Worm (Caenorhabditis elegans): ENCODE results near the gene nspg-10.

nspg-10 gene

ce11 chrIV:4567343-4567742 is 38.2 kb upstream of the nspg-10 start, which contains the start of gene F28E10.4:
Gene F28E10.4 (minus strand): TSS chrIV:4567443.
- TF ChIP-seq zag-1 (tag; optimal IDR thresholded peaks at IDR 0.05) (no peak), egl-27 (tag; optimal IDR thresholded peaks at IDR 0.05) (no peak), aly-2 (tag; optimal IDR thresholded peaks at IDR 0.05) (no peak), egl-5 (tag; optimal IDR thresholded peaks at IDR 0.05) (no peak), mdl-1 (tag; optimal IDR thresholded peaks at IDR 0.05) (no peak), R02D3.7 (tag; optimal IDR thresholded peaks at IDR 0.05) (no peak), ztf-11 (tag; optimal IDR thresholded peaks at IDR 0.05) (no peak), nhr-23 (tag; optimal IDR thresholded peaks at IDR 0.05) (no peak), elt-2 (tag; optimal IDR thresholded peaks at IDR 0.05) (no peak)

- TF ChIP-seq ztf-4 (tag; optimal IDR thresholded peaks at IDR 0.05) (no peak), nhr-12 (tag; optimal IDR thresholded peaks at IDR 0.05) (no peak), fkh-10 (GFP tag; optimal IDR thresholded peaks at IDR 0.05) (peak; percentile 73), lin-39 (tag; optimal IDR thresholded peaks at IDR 0.05) (peak; percentile 1), tbx-2 (tag; optimal IDR thresholded peaks at IDR 0.05) (no peak)
Observed at ce11 chrIV:4568402-4568891, 37.1 kb upstream of the nspg-10 start, which contains the start of gene F28E10.1. Gene F28E10.1 (plus strand): TSS chrIV:4568841.

- TF ChIP-seq fkh-10 (GFP tag; optimal IDR thresholded peaks at IDR 0.05) (peak; percentile 63), nhr-28 (tag; optimal IDR thresholded peaks at IDR 0.05) (no peak), nfya-1 (tag; optimal IDR thresholded peaks at IDR 0.05; ENCODE audit: insufficient read depth) (peak; percentile 11)
Observed at ce11 chrIV:4570599-4570998, 35.0 kb upstream of the nspg-10 start.

ce11 chrIV:4574051-4574450 is 31.5 kb upstream of the nspg-10 start:
- TF ChIP-seq ama-1 (optimal IDR thresholded peaks at IDR 0.05) (no peak), nfya-1 (tag; optimal IDR thresholded peaks at IDR 0.05; ENCODE audit: insufficient read depth) (peak; percentile 21)

ce11 chrIV:4576847-4577246 is 28.7 kb upstream of the nspg-10 start:
- TF ChIP-seq nhr-11 (tag; optimal IDR thresholded peaks at IDR 0.05) (no peak), aly-2 (tag; optimal IDR thresholded peaks at IDR 0.05) (no peak), lin-39 (tag; optimal IDR thresholded peaks at IDR 0.05) (peak; percentile 7), nhr-67 (tag; optimal IDR thresholded peaks at IDR 0.05) (no peak), ceh-28 (tag; optimal IDR thresholded peaks at IDR 0.05) (no peak), ztf-4 (tag; optimal IDR thresholded peaks at IDR 0.05) (no peak)

- TF ChIP-seq hmg-11 (tag; optimal IDR thresholded peaks at IDR 0.05) (no peak), zag-1 (tag; optimal IDR thresholded peaks at IDR 0.05) (no peak), fkh-2 (tag; optimal IDR thresholded peaks at IDR 0.05) (no peak), elt-3 (tag; optimal IDR thresholded peaks at IDR 0.05) (no peak), ceh-28 (tag; optimal IDR thresholded peaks at IDR 0.05) (no peak)
Observed at ce11 chrIV:4579472-4579871, 26.1 kb upstream of the nspg-10 start.

ce11 chrIV:4585991-4586390 is 19.6 kb upstream of the nspg-10 start:
- TF ChIP-seq nhr-77 (tag; optimal IDR thresholded peaks at IDR 0.05): no peak
- peak; percentile 17 for TF ChIP-seq sea-2 (GFP tag; optimal IDR thresholded peaks at IDR 0.05)
- TF ChIP-seq fkh-10 (GFP tag; optimal IDR thresholded peaks at IDR 0.05): peak; percentile 97
- TF ChIP-seq lin-15B (tag; optimal IDR thresholded peaks at IDR 0.05): peak; percentile 6
- peak; percentile 49 for TF ChIP-seq nfya-1 (tag; optimal IDR thresholded peaks at IDR 0.05; ENCODE audit: insufficient read depth)

ce11 chrIV:4587532-4587931 is 18.1 kb upstream of the nspg-10 start:
- TF ChIP-seq tbx-2 (tag; optimal IDR thresholded peaks at IDR 0.05) (no peak), fkh-2 (tag; optimal IDR thresholded peaks at IDR 0.05) (no peak), hmg-11 (tag; optimal IDR thresholded peaks at IDR 0.05) (no peak), pha-4 (tag; optimal IDR thresholded peaks at IDR 0.05) (no peak), lin-15B (tag; optimal IDR thresholded peaks at IDR 0.05) (no peak), mml-1 (tag; optimal IDR thresholded peaks at IDR 0.05) (no peak), ztf-11 (tag; optimal IDR thresholded peaks at IDR 0.05) (no peak), elt-1 (tag; optimal IDR thresholded peaks at IDR 0.05) (no peak), fkh-10 (GFP tag; optimal IDR thresholded peaks at IDR 0.05) (no peak), elt-3 (tag; optimal IDR thresholded peaks at IDR 0.05) (no peak), nhr-23 (tag; optimal IDR thresholded peaks at IDR 0.05) (no peak), nhr-12 (tag; optimal IDR thresholded peaks at IDR 0.05) (no peak), ceh-82 (tag; optimal IDR thresholded peaks at IDR 0.05) (no peak), nhr-43 (tag; optimal IDR thresholded peaks at IDR 0.05; ENCODE audit: poor library complexity, severe bottlenecking) (no peak)
